Fruit fly (Drosophila melanogaster) whole organism, embryonic: ENCODE data around the gene Spt7.

Source experiments
- ATbp ChIP-seq: fragments of 200-800 bp; sonication (Bioruptor generic); optimal IDR thresholded peaks from 2 replicates; lab custom pipeline; 2017; ENCODE audit warnings: missing biosample characterization, mild to moderate bottlenecking, missing genetic modification characterization, missing genetic modification reagents
- CG1024 ChIP-seq: fragments of 200-800 bp; sonication (Bioruptor generic); IDR thresholded peaks from 2 replicates; pipeline ENCODE4 v1.3.6; 2022; ENCODE audit warnings: missing biosample characterization, missing genetic modification characterization
- CG10321 ChIP-seq: fragments of 200-800 bp; sonication (Bioruptor generic); IDR thresholded peaks from 2 replicates; pipeline ENCODE4 v1.3.6; 2022; ENCODE audit warnings: missing biosample characterization, missing genetic modification characterization
- CG10543 ChIP-seq: fragments of 200-800 bp; sonication (Bioruptor generic); optimal IDR thresholded peaks from 3 replicates; lab custom pipeline; 2017; ENCODE audit warnings: missing biosample characterization, mild to moderate bottlenecking, missing genetic modification characterization, moderate library complexity
- CG10959 ChIP-seq: fragments of 200-800 bp; sonication (Bioruptor generic); IDR thresholded peaks from 2 replicates; pipeline ENCODE4 v1.3.6; 2022; ENCODE audit warnings: missing biosample characterization, missing genetic modification characterization
- CG10979 ChIP-seq: fragments of 200-800 bp; sonication (Bioruptor generic); optimal IDR thresholded peaks from 2 replicates; lab custom pipeline; 2018; ENCODE audit warnings: missing biosample characterization, mild to moderate bottlenecking, missing genetic modification characterization, moderate library complexity
- CG12071 ChIP-seq: fragments of 200-800 bp; sonication (Bioruptor generic); optimal IDR thresholded peaks from 3 replicates; lab custom pipeline; 2018; ENCODE audit warnings: missing biosample characterization, mild to moderate bottlenecking, missing genetic modification characterization
- CG13123 ChIP-seq: fragments of 200-800 bp; sonication (Bioruptor generic); optimal IDR thresholded peaks from 2 replicates; lab custom pipeline; 2016; ENCODE audit warnings: missing biosample characterization, missing genetic modification characterization
- CG14860 ChIP-seq: fragments of 200-800 bp; sonication (Bioruptor generic); IDR thresholded peaks from 3 replicates; pipeline ENCODE4 v1.3.6; 2022; ENCODE audit warnings: missing biosample characterization, missing genetic modification characterization; ENCODE audit not compliant: partially characterized antibody
- CG15011 ChIP-seq: fragments of 200-800 bp; sonication (Bioruptor generic); optimal IDR thresholded peaks from 3 replicates; lab custom pipeline; 2018; ENCODE audit warnings: missing biosample characterization, mild to moderate bottlenecking, missing genetic modification characterization
- CG2202 ChIP-seq: fragments of 200-800 bp; sonication (Bioruptor generic); optimal IDR thresholded peaks from 2 replicates; lab custom pipeline; 2018; ENCODE audit warnings: missing biosample characterization, mild to moderate bottlenecking, missing genetic modification characterization
- CG3281 ChIP-seq: fragments of 200-800 bp; sonication (Bioruptor generic); optimal IDR thresholded peaks from 3 replicates; lab custom pipeline; 2017; ENCODE audit warnings: missing biosample characterization, mild to moderate bottlenecking, missing genetic modification characterization
- CG3838 ChIP-seq: fragments of 200-800 bp; sonication (Bioruptor generic); optimal IDR thresholded peaks from 3 replicates; lab custom pipeline; 2016; ENCODE audit warnings: missing biosample characterization, missing genetic modification characterization
- CG3995 ChIP-seq: fragments of 200-800 bp; sonication (Bioruptor generic); optimal IDR thresholded peaks from 3 replicates; lab custom pipeline; 2016; ENCODE audit warnings: missing biosample characterization, missing genetic modification characterization
- CG6683 ChIP-seq: fragments of 200-800 bp; sonication (Bioruptor generic); optimal IDR thresholded peaks from 2 replicates; lab custom pipeline; 2017; ENCODE audit warnings: missing biosample characterization, mild to moderate bottlenecking, missing genetic modification characterization, missing genetic modification reagents
- CG8388 ChIP-seq: fragments of 200-800 bp; sonication (Bioruptor generic); optimal IDR thresholded peaks from 2 replicates; lab custom pipeline; 2019; ENCODE audit warnings: missing biosample characterization, mild to moderate bottlenecking, missing genetic modification characterization, moderate library complexity
- CG9727 ChIP-seq: fragments of 200-800 bp; sonication (Bioruptor generic); optimal IDR thresholded peaks from 3 replicates; lab custom pipeline; 2017; ENCODE audit warnings: missing biosample characterization, mild to moderate bottlenecking, missing genetic modification characterization
- Dip3 ChIP-seq: fragments of 200-800 bp; sonication (Bioruptor generic); optimal IDR thresholded peaks from 3 replicates; lab custom pipeline; 2016; ENCODE audit warnings: missing biosample characterization, missing genetic modification characterization
- Dll ChIP-seq: fragments of 200-800 bp; sonication (Bioruptor generic); IDR thresholded peaks from 4 replicates; pipeline ENCODE4 v1.3.6; 2022; ENCODE audit warnings: missing biosample characterization, missing genetic modification characterization; ENCODE audit not compliant: partially characterized antibody
- Dp ChIP-seq: fragments of 200-800 bp; sonication (Bioruptor generic); optimal IDR thresholded peaks from 2 replicates; lab custom pipeline; 2018; ENCODE audit warnings: missing biosample characterization, mild to moderate bottlenecking, missing genetic modification characterization, moderate library complexity
- Drgx ChIP-seq: fragments of 200-800 bp; sonication (Bioruptor generic); IDR thresholded peaks from 2 replicates; pipeline ENCODE4 v1.3.6; 2022; ENCODE audit warnings: missing biosample characterization, missing genetic modification characterization
- Kr ChIP-seq: fragments of 200-800 bp; sonication (Bioruptor generic); optimal IDR thresholded peaks from 2 replicates; lab custom pipeline; 2017; ENCODE audit warnings: missing biosample characterization, mild to moderate bottlenecking, missing genetic modification characterization
- Lhr ChIP-seq: fragments of 200-800 bp; sonication (Bioruptor generic); optimal IDR thresholded peaks from 3 replicates; lab custom pipeline; 2017; ENCODE audit warnings: mild to moderate bottlenecking, missing biosample characterization, missing genetic modification reagents, missing genetic modification characterization
- MESR4 ChIP-seq: fragments of 200-800 bp; sonication (Bioruptor generic); optimal IDR thresholded peaks from 2 replicates; lab custom pipeline; 2018; ENCODE audit warnings: missing biosample characterization, mild to moderate bottlenecking, missing genetic modification characterization, moderate library complexity
- Mrtf ChIP-seq: fragments of 200-800 bp; sonication (Bioruptor generic); IDR thresholded peaks from 3 replicates; pipeline ENCODE4 v1.3.6; 2022; ENCODE audit warnings: missing biosample characterization, missing genetic modification characterization
- Myb ChIP-seq: fragments of 200-800 bp; sonication (Bioruptor generic); optimal IDR thresholded peaks from 2 replicates; lab custom pipeline; 2016; ENCODE audit warnings: missing biosample characterization, missing genetic modification characterization
- Spps ChIP-seq: fragments of 200-800 bp; sonication (Bioruptor generic); optimal IDR thresholded peaks from 2 replicates; lab custom pipeline; 2018; ENCODE audit warnings: missing biosample characterization, mild to moderate bottlenecking, missing genetic modification characterization
- Sry-β ChIP-seq: fragments of 200-800 bp; sonication (Bioruptor generic); optimal IDR thresholded peaks from 2 replicates; lab custom pipeline; 2018; ENCODE audit warnings: missing biosample characterization, mild to moderate bottlenecking, missing genetic modification characterization, moderate library complexity
- Ssrp ChIP-seq: fragments of 200-800 bp; sonication (Bioruptor generic); optimal IDR thresholded peaks from 2 replicates; lab custom pipeline; 2018; ENCODE audit warnings: missing biosample characterization, mild to moderate bottlenecking, missing genetic modification characterization, moderate library complexity
- TFAM ChIP-seq: fragments of 200-800 bp; sonication (Bioruptor generic); optimal IDR thresholded peaks from 2 replicates; lab custom pipeline; 2017; ENCODE audit warnings: missing biosample characterization, missing genetic modification characterization, inconsistent platforms
- Xbp1 ChIP-seq: fragments of 200-800 bp; sonication (Bioruptor generic); optimal IDR thresholded peaks from 3 replicates; lab custom pipeline; 2016; ENCODE audit warnings: missing biosample characterization, mild to moderate bottlenecking, missing genetic modification characterization
- Xrp1 ChIP-seq: fragments of 200-800 bp; sonication (Bioruptor generic); IDR thresholded peaks from 2 replicates; pipeline ENCODE4 v1.3.6; 2022; ENCODE audit warnings: missing biosample characterization, missing genetic modification characterization
- fd96Cb ChIP-seq: fragments of 200-800 bp; sonication (Bioruptor generic); optimal IDR thresholded peaks from 2 replicates; lab custom pipeline; 2018; ENCODE audit warnings: missing biosample characterization, mild to moderate bottlenecking, missing genetic modification characterization, moderate library complexity
- ftz-f1 ChIP-seq: fragments of 200-800 bp; sonication (Bioruptor generic); optimal IDR thresholded peaks from 2 replicates; lab custom pipeline; 2016; ENCODE audit warnings: missing biosample characterization, missing genetic modification characterization
- hbn ChIP-seq: fragments of 200-800 bp; sonication (Bioruptor generic); IDR thresholded peaks from 2 replicates; pipeline ENCODE4 v1.3.6; 2022; ENCODE audit warnings: missing biosample characterization, missing genetic modification characterization; ENCODE audit not compliant: partially characterized antibody
- kni ChIP-seq: fragments of 200-800 bp; sonication (Bioruptor generic); optimal IDR thresholded peaks from 3 replicates; lab custom pipeline; 2017; ENCODE audit warnings: mild to moderate bottlenecking, missing biosample characterization, missing genetic modification reagents, missing genetic modification characterization
- lilli ChIP-seq: fragments of 200-800 bp; sonication (Bioruptor generic); optimal IDR thresholded peaks from 3 replicates; lab custom pipeline; 2016; ENCODE audit warnings: missing biosample characterization, missing genetic modification characterization
- lmd ChIP-seq: fragments of 200-800 bp; sonication (Bioruptor generic); IDR thresholded peaks from 2 replicates; pipeline ENCODE4 v1.3.6; 2022; ENCODE audit warnings: missing biosample characterization, missing genetic modification characterization
- otp ChIP-seq: fragments of 200-800 bp; sonication (Bioruptor generic); IDR thresholded peaks from 3 replicates; pipeline ENCODE4, ENCODE4 v1.3.6; 2022; ENCODE audit warnings: missing biosample characterization, missing genetic modification characterization
- pb ChIP-seq: fragments of 200-800 bp; sonication (Bioruptor generic); optimal IDR thresholded peaks from 3 replicates; lab custom pipeline; 2016; ENCODE audit warnings: missing biosample characterization, missing genetic modification characterization
- phol ChIP-seq: fragments of 200-800 bp; sonication (Bioruptor generic); optimal IDR thresholded peaks from 3 replicates; lab custom pipeline; 2018; ENCODE audit warnings: missing biosample characterization, mild to moderate bottlenecking, missing genetic modification characterization, moderate library complexity
- pita ChIP-seq: fragments of 200-800 bp; sonication (Bioruptor generic); optimal IDR thresholded peaks from 2 replicates; lab custom pipeline; 2017; ENCODE audit warnings: missing biosample characterization, mild to moderate bottlenecking, missing genetic modification characterization
- seq ChIP-seq: fragments of 200-800 bp; sonication (Bioruptor generic); IDR thresholded peaks from 2 replicates; pipeline ENCODE4 v1.3.6; 2022; ENCODE audit warnings: missing biosample characterization, missing genetic modification characterization
- slp2 ChIP-seq: fragments of 200-800 bp; sonication (Bioruptor generic); optimal IDR thresholded peaks from 2 replicates; lab custom pipeline; 2016; ENCODE audit warnings: missing biosample characterization, missing genetic modification characterization
- tin ChIP-seq: fragments of 200-800 bp; sonication (Bioruptor generic); optimal IDR thresholded peaks from 3 replicates; lab custom pipeline; 2016; ENCODE audit warnings: missing biosample characterization, missing genetic modification characterization
- trh ChIP-seq: fragments of 200-800 bp; sonication (Bioruptor generic); optimal IDR thresholded peaks from 2 replicates; lab custom pipeline; 2016; ENCODE audit warnings: missing biosample characterization, missing genetic modification characterization
- zen ChIP-seq: fragments of 200-800 bp; sonication (Bioruptor generic); optimal IDR thresholded peaks from 3 replicates; lab custom pipeline; 2018; ENCODE audit warnings: missing biosample characterization, mild to moderate bottlenecking, missing genetic modification characterization, moderate library complexity

Spt7 gene

DNA sequence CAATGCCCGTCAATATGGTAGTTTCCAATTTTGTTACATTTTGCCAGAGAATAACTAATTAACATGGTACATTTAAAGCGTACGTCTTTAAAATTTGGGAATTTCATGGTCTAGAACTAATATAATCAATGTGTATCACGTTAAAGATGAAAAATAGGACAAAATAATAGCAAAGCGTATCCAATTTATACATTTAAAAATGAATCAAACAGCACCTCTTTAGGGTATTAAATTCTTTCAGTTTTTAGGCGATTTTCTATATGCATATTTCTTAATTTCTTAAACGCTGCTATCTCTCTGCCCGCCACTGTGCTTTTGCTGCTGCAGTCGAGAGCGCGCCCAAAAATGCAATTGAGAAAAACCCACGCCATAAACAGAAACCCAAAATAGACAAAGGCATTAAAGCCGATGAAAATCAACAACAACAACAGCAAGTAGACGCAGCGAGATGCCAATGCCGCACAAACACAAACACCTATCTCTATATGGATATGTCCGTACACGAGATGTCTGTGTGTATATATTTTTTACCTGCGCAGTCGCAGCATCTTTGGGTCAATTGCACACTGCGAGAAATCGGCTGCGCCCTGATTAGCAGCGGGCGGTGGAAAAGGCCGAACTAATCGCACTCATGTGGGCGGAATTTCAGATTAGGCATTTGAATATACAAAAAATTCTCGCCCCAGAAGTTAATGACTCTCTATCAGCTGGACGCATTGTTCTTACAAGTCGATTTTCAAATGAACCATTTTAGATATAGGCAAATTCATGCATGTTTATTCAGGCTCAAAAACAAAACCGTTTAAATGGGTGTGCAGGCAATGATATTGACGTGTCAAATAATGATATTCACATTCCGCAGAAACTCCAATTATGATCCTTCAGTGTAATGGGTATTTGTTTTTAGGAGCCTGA lies 20.9 kb upstream of the Spt7 start (continued):
- TF ChIP-seq CG2202 (tag; lab: Kevin White, UChicago) (peak; percentile 55), CG13123 (GFP tag; lab: Kevin White, UChicago) (no peak), MESR4 (GFP tag; lab: Kevin White, UChicago) (no peak), ftz-f1 (GFP tag; lab: Kevin White, UChicago) (no peak), seq (GFP tag; lab: Robert Waterston, UW) (peak; percentile 14; the same call in 1 of the 2 replicates), slp2 (peak; percentile 30), lilli (GFP tag; lab: Kevin White, UChicago) (no peak), CG12071 (GFP tag; lab: Kevin White, UChicago) (no peak), kni (GFP tag; lab: Kevin White, UChicago) (peak; percentile 66), Xbp1 (GFP tag; lab: Kevin White, UChicago) (peak; percentile 37), fd96Cb (tag; lab: Kevin White, UChicago) (peak; percentile 80), tin (GFP tag; lab: Kevin White, UChicago) (peak; percentile 62), Drgx (GFP tag; lab: Robert Waterston, UW) (peak; percentile 57), Mrtf (0 out of 3 replicates have a peak, but pooled peaks have one; percentile 5), CG10543 (no peak), CG10959 (GFP tag; lab: Robert Waterston, UW) (peak; percentile 39; the same call in 1 of the 2 replicates), CG14860 (GFP tag; lab: Robert Waterston, UW) (no peak), lmd (GFP tag; lab: Robert Waterston, UW) (peak; percentile 22; the same call in 1 of the 2 replicates), CG3995 (GFP tag; lab: Kevin White, UChicago) (no peak), CG1024 (peak; percentile 34; the same call in 1 of the 2 replicates), CG10321 (GFP tag; lab: Robert Waterston, UW) (no peak)
- TF ChIP-seq, all 482 proteins: peak for 207

DNA sequence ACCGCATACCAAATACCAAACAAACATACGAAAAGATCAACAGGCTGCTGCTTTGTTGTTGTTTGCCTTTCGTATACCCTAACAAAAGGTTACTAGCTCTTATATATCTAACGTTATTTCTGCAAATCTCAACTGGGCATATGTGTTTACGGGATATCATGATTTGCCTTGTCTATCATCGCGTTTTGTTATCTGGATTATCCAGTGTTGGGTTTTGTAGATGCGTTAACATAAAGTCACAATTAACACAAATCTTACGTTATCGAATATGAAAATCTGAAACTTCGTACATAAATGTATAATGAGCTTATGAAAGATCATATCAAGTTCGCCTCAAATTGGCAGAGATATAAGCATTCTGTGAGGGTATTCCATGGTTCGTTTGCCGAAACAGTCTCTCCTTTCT lies 20.0 kb upstream of the Spt7 start:
- peak; percentile 18 for TF ChIP-seq Myb
- no peak for TF ChIP-seq CG8388 (GFP tag; lab: Kevin White, UChicago)
- TF ChIP-seq CG6683 (GFP tag; lab: Kevin White, UChicago): no peak
- TF ChIP-seq zen (tag; lab: Kevin White, UChicago): peak; percentile 10
- TF ChIP-seq hbn (GFP tag; lab: Robert Waterston, UW): no peak
- TF ChIP-seq pb: peak; percentile 31
- TF ChIP-seq trh (GFP tag; lab: Kevin White, UChicago): no peak
- TF ChIP-seq Dll (GFP tag; lab: Robert Waterston, UW): no peak
- TF ChIP-seq otp (GFP tag; lab: Robert Waterston, UW): peak; percentile 40; the same call in 1 of the 3 replicates
- peak; percentile 8; the same call in 1 of the 2 replicates for TF ChIP-seq Xrp1 (GFP tag; lab: Robert Waterston, UW)
- peak; percentile 45 for TF ChIP-seq phol (tag; lab: Kevin White, UChicago)
- no peak for TF ChIP-seq Dp (GFP tag; lab: Kevin White, UChicago)
- no peak for TF ChIP-seq Spps (tag; lab: Kevin White, UChicago)
- TF ChIP-seq Kr (GFP tag; lab: Kevin White, UChicago): peak; percentile 63
- no peak for TF ChIP-seq Lhr (GFP tag; lab: Kevin White, UChicago)
- no peak for TF ChIP-seq Dip3 (GFP tag; lab: Kevin White, UChicago)
- TF ChIP-seq CG9727 (GFP tag; lab: Kevin White, UChicago): peak; percentile 76
- no peak for TF ChIP-seq TFAM (GFP tag; lab: Kevin White, UChicago)
- peak; percentile 8 for TF ChIP-seq ATbp (GFP tag; lab: Kevin White, UChicago)
- TF ChIP-seq Ssrp: peak; percentile 8
- no peak for TF ChIP-seq CG3838
- peak; percentile 33 for TF ChIP-seq CG15011 (GFP tag; lab: Kevin White, UChicago)
- peak; percentile 51 for TF ChIP-seq CG10979 (tag; lab: Kevin White, UChicago)
- TF ChIP-seq pita: no peak
- no peak for TF ChIP-seq CG3281 (GFP tag; lab: Kevin White, UChicago)
- TF ChIP-seq Xbp1 (GFP tag; lab: Kevin White, UChicago): peak; percentile 7
- no peak for TF ChIP-seq Sry-β (GFP tag; lab: Kevin White, UChicago)
- no peak for TF ChIP-seq CG10959 (GFP tag; lab: Robert Waterston, UW)
